Worm (Caenorhabditis elegans): ENCODE results near the gene cpsf-2.

- TF ChIP-seq cog-1 (tag; optimal IDR thresholded peaks at IDR 0.05) (no peak), flt-1 (GFP tag; IDR thresholded peaks at IDR 0.05) (no peak), T22C8.4 (GFP tag; IDR thresholded peaks at IDR 0.05) (no peak), klf-2 (GFP tag; conservative IDR thresholded peaks at IDR 0.05) (no peak), med-1 (GFP tag; optimal IDR thresholded peaks at IDR 0.05; ENCODE audit: insufficient read depth) (no peak), ref-1 (GFP tag; conservative IDR thresholded peaks at IDR 0.05) (no peak)
Measured at ce11 chrV:7218988-7219387, 40.0 kb downstream of the cpsf-2 start, which contains the start of gene C13F10.5.

All from whole organism, midembryonic.